Worm (Caenorhabditis elegans) whole organism, L1 larva: ENCODE data around the gene K02D10.8.
A peak's percentile ranks its signal among the peaks of the same experiment; 100 is the strongest.

Experiments used
- C04F5.9 ChIP-seq: sonication (generic microtip); optimal IDR thresholded peaks from 2 replicates; lab custom pipeline; 2016; ENCODE audit warnings: missing genetic modification characterization, missing compliant biosample characterization
- C34B4.2 ChIP-seq: sonication (generic microtip); optimal IDR thresholded peaks from 2 replicates; lab custom pipeline; 2017; ENCODE audit warnings: mild to moderate bottlenecking, missing genetic modification characterization, missing compliant biosample characterization
- Y116A8C.19 ChIP-seq: sonication (generic microtip); optimal IDR thresholded peaks from 2 replicates; lab custom pipeline; 2016; ENCODE audit warnings: missing compliant biosample characterization, missing genetic modification characterization, borderline replicate concordance
- alr-1 ChIP-seq: fragments of 200-800 bp; sonication (Bioruptor generic); optimal IDR thresholded peaks from 2 replicates; lab custom pipeline; 2018; ENCODE audit warnings: borderline replicate concordance, mild to moderate bottlenecking, missing genetic modification characterization, missing compliant biosample characterization
- blmp-1 ChIP-seq: fragments of 150-350 bp; optimal IDR thresholded peaks from 2 replicates; lab custom pipeline; 2014; ENCODE audit warnings: missing biosample characterization, missing genetic modification characterization
- ceh-8 ChIP-seq: fragments of 200-800 bp; sonication (Bioruptor generic); optimal IDR thresholded peaks from 2 replicates; lab custom pipeline; 2018; ENCODE audit warnings: mild to moderate bottlenecking, missing genetic modification characterization, moderate library complexity, missing compliant biosample characterization
- ceh-88 ChIP-seq: fragments of 200-800 bp; sonication (Bioruptor generic); IDR thresholded peaks from 2 replicates; pipeline ENCODE4 v1.3.6; 2022; ENCODE audit warnings: missing genetic modification characterization, missing compliant biosample characterization
- ceh-90 ChIP-seq: sonication (generic microtip); optimal IDR thresholded peaks from 2 replicates; lab custom pipeline; 2016; ENCODE audit warnings: missing genetic modification characterization, missing compliant biosample characterization
- ces-1 ChIP-seq: fragments of 150-350 bp; optimal IDR thresholded peaks from 2 replicates; lab custom pipeline; 2014; ENCODE audit warnings: missing biosample characterization, missing genetic modification reagents, missing genetic modification characterization
- dpl-1 ChIP-seq, 3 experiments: fragments of 150-350 bp in 2 of 3; sonication (generic microtip) in 1 of 3; optimal IDR thresholded peaks; 2 replicates each; lab custom pipeline; 2014 to 2017; ENCODE audit warnings: missing biosample characterization in 3 of 3, missing genetic modification characterization in 3 of 3, missing genetic modification reagents in 3 of 3
- dsc-1 ChIP-seq: sonication (generic microtip); optimal IDR thresholded peaks from 2 replicates; lab custom pipeline; 2016; ENCODE audit warnings: mild to moderate bottlenecking, missing genetic modification characterization, missing compliant biosample characterization
- egl-13 ChIP-seq: sonication (generic microtip); optimal IDR thresholded peaks from 2 replicates; lab custom pipeline; 2016; ENCODE audit warnings: missing genotype, missing genetic modification reagents, missing genetic modification characterization, missing compliant biosample characterization
- egl-27 ChIP-seq, 2 experiments: fragments of 150-350 bp in 1 of 2; sonication (generic microtip); optimal IDR thresholded peaks; 3 replicates each; lab custom pipeline; 2017 to 2018; ENCODE audit warnings: missing biosample characterization in 2 of 2, missing genetic modification characterization in 2 of 2, missing genetic modification reagents in 2 of 2
- elt-2 ChIP-seq: sonication (generic microtip); optimal IDR thresholded peaks from 2 replicates; lab custom pipeline; 2016; ENCODE audit warnings: missing genetic modification characterization, mild to moderate bottlenecking, inconsistent platforms, missing compliant biosample characterization, missing genetic modification reagents
- ets-5 ChIP-seq: fragments of 200-800 bp; sonication (Bioruptor generic); IDR thresholded peaks from 2 replicates; pipeline ENCODE4 v1.3.6; 2022; ENCODE audit warnings: missing genetic modification characterization, missing compliant biosample characterization
- fkh-4 ChIP-seq: sonication (generic microtip); optimal IDR thresholded peaks from 2 replicates; lab custom pipeline; 2016; ENCODE audit warnings: missing compliant biosample characterization, missing genetic modification characterization, borderline replicate concordance
- fkh-8 ChIP-seq: sonication (generic microtip); optimal IDR thresholded peaks from 2 replicates; lab custom pipeline; 2016; ENCODE audit warnings: mild to moderate bottlenecking, missing genetic modification characterization, missing compliant biosample characterization
- fos-1 ChIP-seq: fragments of 150-350 bp; optimal IDR thresholded peaks from 2 replicates; lab custom pipeline; 2014; ENCODE audit warnings: missing biosample characterization, missing genetic modification characterization
- grh-1 ChIP-seq: fragments of 200-800 bp; sonication (Bioruptor generic); IDR thresholded peaks from 2 replicates; pipeline ENCODE4 v1.3.6; 2022; ENCODE audit warnings: missing genetic modification reagents, missing genetic modification characterization, missing compliant biosample characterization
- hlh-17 ChIP-seq: fragments of 200-800 bp; sonication (Bioruptor generic); optimal IDR thresholded peaks from 2 replicates; lab custom pipeline; 2018; ENCODE audit warnings: missing genetic modification characterization, mild to moderate bottlenecking, missing compliant biosample characterization, moderate library complexity, borderline replicate concordance
- irx-1 ChIP-seq: sonication (generic microtip); optimal IDR thresholded peaks from 2 replicates; lab custom pipeline; 2016; ENCODE audit warnings: missing genetic modification characterization, missing compliant biosample characterization
- isw-1 ChIP-seq: fragments of 200-800 bp; sonication (Bioruptor generic); IDR thresholded peaks from 2 replicates; pipeline ENCODE4 v1.3.6; 2022; ENCODE audit warnings: missing genetic modification characterization, missing compliant biosample characterization
- jun-1 ChIP-seq: fragments of 150-350 bp; optimal IDR thresholded peaks from 2 replicates; lab custom pipeline; 2014; ENCODE audit warnings: missing biosample characterization, missing genetic modification reagents, missing genetic modification characterization
- lin-13 ChIP-seq: fragments of 150-350 bp; optimal IDR thresholded peaks from 2 replicates; lab custom pipeline; 2014; ENCODE audit warnings: missing biosample characterization, missing genetic modification reagents, missing genetic modification characterization
- lin-14 ChIP-seq: fragments of 200-800 bp; sonication (Bioruptor generic); optimal IDR thresholded peaks from 2 replicates; lab custom pipeline; 2018; ENCODE audit warnings: mild to moderate bottlenecking, missing genetic modification characterization, moderate library complexity, missing compliant biosample characterization
- lin-35 ChIP-seq, 2 experiments: fragments of 150-350 bp; optimal IDR thresholded peaks; 2 replicates each; lab custom pipeline; 2014; ENCODE audit warnings: missing biosample characterization in 2 of 2, missing genetic modification characterization in 2 of 2, missing genetic modification reagents in 2 of 2
- lin-39 ChIP-seq: fragments of 150-350 bp; optimal IDR thresholded peaks from 2 replicates; lab custom pipeline; 2014; ENCODE audit warnings: missing biosample characterization, missing genetic modification reagents, missing genetic modification characterization
- lir-3 ChIP-seq: sonication (generic microtip); optimal IDR thresholded peaks from 2 replicates; lab custom pipeline; 2016; ENCODE audit warnings: mild to moderate bottlenecking, missing genetic modification characterization, moderate library complexity, missing compliant biosample characterization; ENCODE audit not compliant: poor library complexity
- lsy-2 ChIP-seq, 2 experiments: fragments of 150-350 bp; optimal IDR thresholded peaks; 2 replicates each; lab custom pipeline; 2014; ENCODE audit warnings: missing biosample characterization in 2 of 2, missing genetic modification characterization in 2 of 2
- mef-2 ChIP-seq: fragments of 150-350 bp; optimal IDR thresholded peaks from 2 replicates; lab custom pipeline; 2014; ENCODE audit warnings: missing biosample characterization, missing genetic modification characterization
- mep-1 ChIP-seq: fragments of 150-350 bp; optimal IDR thresholded peaks from 2 replicates; lab custom pipeline; 2014; ENCODE audit warnings: missing biosample characterization, missing genetic modification characterization
- nhr-12 ChIP-seq: sonication (generic microtip); optimal IDR thresholded peaks from 2 replicates; lab custom pipeline; 2017; ENCODE audit warnings: missing biosample characterization, missing genetic modification characterization
- nhr-20 ChIP-seq: sonication (generic microtip); optimal IDR thresholded peaks from 2 replicates; lab custom pipeline; 2016; ENCODE audit warnings: mild to moderate bottlenecking, missing genetic modification characterization, missing compliant biosample characterization
- nhr-237 ChIP-seq: fragments of 150-350 bp; optimal IDR thresholded peaks from 2 replicates; lab custom pipeline; 2014; ENCODE audit warnings: missing biosample characterization, missing genetic modification characterization
- nhr-71 ChIP-seq: sonication (generic microtip); optimal IDR thresholded peaks from 2 replicates; lab custom pipeline; 2016; ENCODE audit warnings: mild to moderate bottlenecking, missing genetic modification characterization, moderate library complexity, missing compliant biosample characterization
- nhr-76 ChIP-seq: sonication (generic microtip); optimal IDR thresholded peaks from 2 replicates; lab custom pipeline; 2017; ENCODE audit warnings: missing biosample characterization, missing genetic modification characterization
- nhr-77 ChIP-seq: fragments of 150-350 bp; optimal IDR thresholded peaks from 2 replicates; lab custom pipeline; 2014; ENCODE audit warnings: missing biosample characterization, missing genetic modification characterization
- nhr-84 ChIP-seq: sonication (generic microtip); optimal IDR thresholded peaks from 2 replicates; lab custom pipeline; 2017; ENCODE audit warnings: missing biosample characterization, missing genetic modification characterization
- pqm-1 ChIP-seq: sonication (generic microtip); optimal IDR thresholded peaks from 3 replicates; lab custom pipeline; 2017; ENCODE audit warnings: missing biosample characterization, missing genetic modification characterization
- skn-1 ChIP-seq: fragments of 150-350 bp; optimal IDR thresholded peaks from 2 replicates; lab custom pipeline; 2014; ENCODE audit warnings: missing biosample characterization, missing genetic modification characterization
- snpc-4 ChIP-seq: fragments of 150-350 bp; optimal IDR thresholded peaks from 2 replicates; lab custom pipeline; 2014; ENCODE audit warnings: missing biosample characterization, missing genetic modification characterization
- snu-23 ChIP-seq: sonication (generic microtip); optimal IDR thresholded peaks from 2 replicates; lab custom pipeline; 2016; ENCODE audit warnings: missing genetic modification characterization, missing compliant biosample characterization
- sox-4 ChIP-seq: sonication (generic microtip); optimal IDR thresholded peaks from 2 replicates; lab custom pipeline; 2016; ENCODE audit warnings: missing genetic modification characterization, missing compliant biosample characterization
- sup-37 ChIP-seq: fragments of 200-800 bp; sonication (Bioruptor generic); optimal IDR thresholded peaks from 2 replicates; lab custom pipeline; 2018; ENCODE audit warnings: mild to moderate bottlenecking, missing genetic modification characterization, missing compliant biosample characterization
- tbx-2 ChIP-seq: sonication (generic microtip); optimal IDR thresholded peaks from 2 replicates; lab custom pipeline; 2016; ENCODE audit warnings: missing genetic modification characterization, missing compliant biosample characterization
- tlp-1 ChIP-seq: fragments of 150-350 bp; optimal IDR thresholded peaks from 2 replicates; lab custom pipeline; 2014; ENCODE audit warnings: missing biosample characterization, missing genetic modification characterization
- unc-62 ChIP-seq: fragments of 150-350 bp; optimal IDR thresholded peaks from 2 replicates; lab custom pipeline; 2014; ENCODE audit warnings: missing biosample characterization, missing genetic modification reagents, missing genetic modification characterization
- unc-98 ChIP-seq: fragments of 200-800 bp; sonication (Bioruptor generic); IDR thresholded peaks from 2 replicates; pipeline ENCODE4 v1.3.6; 2022; ENCODE audit warnings: missing genetic modification characterization, missing compliant biosample characterization
- vab-15 ChIP-seq: sonication (generic microtip); optimal IDR thresholded peaks from 2 replicates; lab custom pipeline; 2017; ENCODE audit warnings: missing genotype, mild to moderate bottlenecking, missing genetic modification characterization, missing compliant biosample characterization
- xbp-1 ChIP-seq: sonication (generic microtip); optimal IDR thresholded peaks from 2 replicates; lab custom pipeline; 2016; ENCODE audit warnings: missing genetic modification characterization, missing compliant biosample characterization
- zip-4 ChIP-seq: fragments of 200-800 bp; sonication (Bioruptor generic); optimal IDR thresholded peaks from 2 replicates; lab custom pipeline; 2018; ENCODE audit warnings: mild to moderate bottlenecking, missing genetic modification characterization, moderate library complexity, missing compliant biosample characterization
- ztf-11 ChIP-seq, 2 experiments: sonication (generic microtip); optimal IDR thresholded peaks; 2 replicates each; lab custom pipeline; 2016 to 2017; ENCODE audit warnings: missing genetic modification characterization in 2 of 2, missing biosample characterization in 1 of 2, missing compliant biosample characterization in 1 of 2

K02D10.8 gene

DNA sequence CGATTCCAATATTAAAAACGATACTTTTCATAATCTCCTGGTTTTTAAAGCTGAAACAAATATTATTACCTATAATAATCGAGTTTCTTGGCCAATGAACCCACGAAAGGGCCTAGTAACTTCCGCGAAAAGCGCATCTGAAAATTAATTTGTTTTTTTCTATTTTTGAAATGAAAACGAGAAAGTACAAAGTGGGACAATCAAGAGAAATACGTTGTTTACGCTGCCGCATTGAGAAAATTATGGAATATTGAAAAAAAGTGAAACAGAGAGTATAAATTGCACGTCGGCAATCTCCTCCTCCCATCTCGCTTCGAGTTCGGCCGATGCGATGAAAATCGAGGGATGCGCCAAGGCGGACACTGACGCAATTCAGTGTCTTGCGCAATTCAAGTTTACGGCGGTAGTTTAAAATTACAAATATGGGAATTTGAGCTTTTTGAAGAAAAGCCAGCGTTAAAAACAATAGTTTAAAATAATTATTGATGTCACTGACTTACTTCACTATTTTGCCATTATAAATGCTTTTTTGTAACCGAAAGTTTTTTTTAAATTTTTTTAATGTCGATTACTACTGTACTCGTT, 44.8 kb upstream of the K02D10.8 start, which contains the start of gene pdhk-2 (continued):
- TF ChIP-seq nhr-20 (tag; lab: Kevin White, UChicago): peak; percentile 96
- TF ChIP-seq lsy-2 (tag; optimal IDR thresholded peaks at IDR 0.05; lab: Kevin White, UChicago): peak; percentile 95
- TF ChIP-seq lin-35 (GFP tag; optimal IDR thresholded peaks at IDR 0.05; lab: Kevin White, UChicago): peak; percentile 99 to 100
- TF ChIP-seq isw-1 (GFP tag; lab: Robert Waterston, UW): peak; percentile 92
- no peak for TF ChIP-seq tlp-1
- TF ChIP-seq sup-37: peak; percentile 91
- peak; percentile 89 for TF ChIP-seq ceh-8 (GFP tag; lab: Kevin White, UChicago)
- TF ChIP-seq C34B4.2 (tag; lab: Kevin White, UChicago): peak; percentile 49
- TF ChIP-seq mep-1 (tag; lab: Kevin White, UChicago): peak; percentile 98
- no peak for TF ChIP-seq pqm-1 (tag; lab: Kevin White, UChicago)
- TF ChIP-seq lin-13 (GFP tag; lab: Kevin White, UChicago): peak; percentile 92
- TF ChIP-seq blmp-1 (tag; lab: Kevin White, UChicago): peak; percentile 80
- peak; percentile 94 for TF ChIP-seq C04F5.9 (tag; lab: Kevin White, UChicago)
- peak; percentile 81 for TF ChIP-seq sox-4 (tag; lab: Kevin White, UChicago)
- peak; percentile 96 for TF ChIP-seq snu-23 (GFP tag; lab: Kevin White, UChicago)
- peak; percentile 84 for TF ChIP-seq snpc-4 (tag; lab: Kevin White, UChicago)
- peak; percentile 45 for TF ChIP-seq nhr-237 (tag; lab: Kevin White, UChicago)
- TF ChIP-seq nhr-12: no peak
- TF ChIP-seq egl-27 (tag; optimal IDR thresholded peaks at IDR 0.05; lab: Kevin White, UChicago): no peak
- TF ChIP-seq Y116A8C.19 (tag; lab: Kevin White, UChicago): no peak
- TF ChIP-seq nhr-71: peak; percentile 98
- TF ChIP-seq ceh-90 (tag; lab: Kevin White, UChicago): peak; percentile 52
- TF ChIP-seq nhr-77 (tag; lab: Kevin White, UChicago): peak; percentile 85
- no peak for TF ChIP-seq hlh-17
- no peak for TF ChIP-seq ets-5
- no peak for TF ChIP-seq nhr-84 (tag; lab: Kevin White, UChicago)
- TF ChIP-seq alr-1 (tag; lab: Kevin White, UChicago): no peak
- TF ChIP-seq zip-4 (GFP tag; lab: Kevin White, UChicago): peak; percentile 89
- peak; percentile 78 for TF ChIP-seq ceh-88
- peak; percentile 82 for TF ChIP-seq lir-3 (tag; lab: Kevin White, UChicago)
- peak; percentile 92 for TF ChIP-seq irx-1
- no peak for TF ChIP-seq nhr-76 (tag; lab: Kevin White, UChicago)
- TF ChIP-seq fkh-8 (tag; lab: Kevin White, UChicago): peak; percentile 91
- peak; percentile 71 for TF ChIP-seq skn-1
- TF ChIP-seq unc-98: peak; percentile 47; the same call in 1 of the 2 replicates
- TF ChIP-seq egl-13 (tag; lab: Kevin White, UChicago): peak; percentile 93
- peak; percentile 85 for TF ChIP-seq elt-2 (tag; lab: Kevin White, UChicago)
- TF ChIP-seq vab-15 (tag; lab: Kevin White, UChicago): peak; percentile 75
- TF ChIP-seq lin-39 (tag; lab: Kevin White, UChicago): peak; percentile 94
- peak; percentile 96 for TF ChIP-seq dsc-1 (tag; lab: Kevin White, UChicago)
- peak in 1 of 2 experiments; percentile 84 for TF ChIP-seq ztf-11 (tag; optimal IDR thresholded peaks at IDR 0.05; lab: Kevin White, UChicago)
- TF ChIP-seq fos-1 (tag; lab: Kevin White, UChicago): peak; percentile 86
- no peak for TF ChIP-seq unc-62 (GFP tag; lab: Kevin White, UChicago)
- peak; percentile 95 for TF ChIP-seq lin-14 (GFP tag; lab: Kevin White, UChicago)
- TF ChIP-seq fkh-4: peak; percentile 72
- peak; percentile 93 for TF ChIP-seq xbp-1 (tag; lab: Kevin White, UChicago)
- TF ChIP-seq grh-1 (GFP tag; lab: Robert Waterston, UW): peak; percentile 98
- TF ChIP-seq jun-1: peak; percentile 87
- TF ChIP-seq dpl-1 (GFP tag; optimal IDR thresholded peaks at IDR 0.05; lab: Kevin White, UChicago): peak; percentile 99 to 100 (median 99)
- TF ChIP-seq ces-1 (GFP tag; lab: Kevin White, UChicago): no peak
- peak; percentile 69 for TF ChIP-seq mef-2
- TF ChIP-seq tbx-2 (tag; lab: Kevin White, UChicago): peak; percentile 97
